Fruit fly (Drosophila melanogaster) whole organism, embryonic: ENCODE measurements around the gene CG2444.
A peak's percentile ranks its signal among the peaks of the same experiment; 100 is the strongest.

Source experiments
- Atf-2 ChIP-seq: fragments of 200-800 bp; sonication (Bioruptor generic); optimal IDR thresholded peaks from 2 replicates; lab custom pipeline; 2016; ENCODE audit warnings: missing biosample characterization, missing genetic modification characterization
- Atf3 ChIP-seq: fragments of 200-800 bp; sonication (Bioruptor generic); optimal IDR thresholded peaks from 3 replicates; lab custom pipeline; 2016; ENCODE audit warnings: missing biosample characterization, missing genetic modification characterization
- CG1024 ChIP-seq: fragments of 200-800 bp; sonication (Bioruptor generic); IDR thresholded peaks from 2 replicates; pipeline ENCODE4 v1.3.6; 2022; ENCODE audit warnings: missing biosample characterization, missing genetic modification characterization
- CG11085 ChIP-seq: fragments of 200-800 bp; sonication (Bioruptor generic); IDR thresholded peaks from 2 replicates; pipeline ENCODE4 v1.3.6; 2022; ENCODE audit warnings: missing biosample characterization, missing genetic modification characterization
- CG11696 ChIP-seq: fragments of 200-800 bp; sonication (Bioruptor generic); IDR thresholded peaks from 2 replicates; pipeline ENCODE4 v1.3.6; 2022; ENCODE audit warnings: missing biosample characterization, missing genetic modification characterization
- CG13624 ChIP-seq: fragments of 200-800 bp; sonication (Bioruptor generic); optimal IDR thresholded peaks from 2 replicates; lab custom pipeline; 2016; ENCODE audit warnings: missing biosample characterization, missing genetic modification characterization
- CG14965 ChIP-seq: fragments of 200-800 bp; sonication (Bioruptor generic); optimal IDR thresholded peaks from 2 replicates; lab custom pipeline; 2016; ENCODE audit warnings: missing biosample characterization, missing genetic modification characterization, borderline replicate concordance
- CG1529 ChIP-seq: fragments of 200-800 bp; sonication (Bioruptor generic); optimal IDR thresholded peaks from 3 replicates; lab custom pipeline; 2018; ENCODE audit warnings: missing biosample characterization, missing genetic modification characterization
- CG16815 ChIP-seq: fragments of 200-800 bp; sonication (Bioruptor generic); optimal IDR thresholded peaks from 3 replicates; lab custom pipeline; 2017; ENCODE audit warnings: missing biosample characterization, mild to moderate bottlenecking, missing genetic modification characterization
- CG18599 ChIP-seq: fragments of 200-800 bp; sonication (Bioruptor generic); optimal IDR thresholded peaks from 3 replicates; lab custom pipeline; 2017; ENCODE audit warnings: missing biosample characterization, missing genetic modification characterization, mild to moderate bottlenecking, moderate library complexity, missing genetic modification reagents
- CG2199 ChIP-seq: fragments of 200-800 bp; sonication (Bioruptor generic); IDR thresholded peaks from 3 replicates; pipeline ENCODE4 v1.3.6; 2022; ENCODE audit warnings: missing biosample characterization, missing genetic modification characterization
- CG3163 ChIP-seq: fragments of 200-800 bp; sonication (Bioruptor generic); optimal IDR thresholded peaks from 3 replicates; lab custom pipeline; 2016; ENCODE audit warnings: missing biosample characterization, missing genetic modification characterization
- CG32772 ChIP-seq: fragments of 200-800 bp; sonication (Bioruptor generic); IDR thresholded peaks from 2 replicates; pipeline ENCODE4 v1.3.6; 2022; ENCODE audit warnings: missing biosample characterization, missing genetic modification characterization
- CG33213 ChIP-seq: fragments of 200-800 bp; sonication (Bioruptor generic); optimal IDR thresholded peaks from 3 replicates; lab custom pipeline; 2016; ENCODE audit warnings: missing biosample characterization, missing genetic modification characterization
- CG43689 ChIP-seq: fragments of 200-800 bp; sonication (Bioruptor generic); IDR thresholded peaks from 2 replicates; pipeline ENCODE4 v1.3.6; 2022; ENCODE audit warnings: missing biosample characterization, missing genetic modification characterization
- CG4424 ChIP-seq: fragments of 200-800 bp; sonication (Bioruptor generic); optimal IDR thresholded peaks from 3 replicates; lab custom pipeline; 2016; ENCODE audit warnings: missing biosample characterization, missing genetic modification characterization
- CG4707 ChIP-seq: fragments of 200-800 bp; sonication (Bioruptor generic); optimal IDR thresholded peaks from 2 replicates; lab custom pipeline; 2018; ENCODE audit warnings: missing biosample characterization, mild to moderate bottlenecking, missing genetic modification characterization, moderate library complexity
- CG4854 ChIP-seq: fragments of 200-800 bp; sonication (Bioruptor generic); optimal IDR thresholded peaks from 2 replicates; lab custom pipeline; 2016; ENCODE audit warnings: missing biosample characterization, missing genetic modification characterization, inconsistent platforms
- CG7786 ChIP-seq: fragments of 200-800 bp; sonication (Bioruptor generic); optimal IDR thresholded peaks from 2 replicates; lab custom pipeline; 2016; ENCODE audit warnings: missing biosample characterization, missing genetic modification characterization
- CG8281 ChIP-seq: fragments of 200-800 bp; sonication (Bioruptor generic); optimal IDR thresholded peaks from 2 replicates; lab custom pipeline; 2018; ENCODE audit warnings: missing biosample characterization, mild to moderate bottlenecking, missing genetic modification characterization, moderate library complexity
- CG8388 ChIP-seq: fragments of 200-800 bp; sonication (Bioruptor generic); optimal IDR thresholded peaks from 2 replicates; lab custom pipeline; 2019; ENCODE audit warnings: missing biosample characterization, mild to moderate bottlenecking, missing genetic modification characterization, moderate library complexity
- CG9817 ChIP-seq: fragments of 200-800 bp; sonication (Bioruptor generic); optimal IDR thresholded peaks from 2 replicates; lab custom pipeline; 2018; ENCODE audit warnings: missing biosample characterization, mild to moderate bottlenecking, missing genetic modification characterization, moderate library complexity
- Fer2 ChIP-seq: fragments of 200-800 bp; sonication (Bioruptor generic); optimal IDR thresholded peaks from 2 replicates; lab custom pipeline; 2018; ENCODE audit warnings: missing biosample characterization, mild to moderate bottlenecking, missing genetic modification characterization, moderate library complexity
- GATAe ChIP-seq: fragments of 200-800 bp; sonication (Bioruptor generic); conservative IDR thresholded peaks from 2 replicates; pipeline ENCODE4 v1.3.6; 2022; ENCODE audit warnings: missing biosample characterization, missing genetic modification characterization
- Hey ChIP-seq: fragments of 200-800 bp; sonication (Bioruptor generic); optimal IDR thresholded peaks from 3 replicates; lab custom pipeline; 2018; ENCODE audit warnings: missing biosample characterization, mild to moderate bottlenecking, missing genetic modification characterization
- Mes4 ChIP-seq: fragments of 200-800 bp; sonication (Bioruptor generic); optimal IDR thresholded peaks from 2 replicates; lab custom pipeline; 2016; ENCODE audit warnings: missing biosample characterization, missing genetic modification characterization
- NC2α ChIP-seq: fragments of 200-800 bp; sonication (Bioruptor generic); optimal IDR thresholded peaks from 2 replicates; lab custom pipeline; 2016; ENCODE audit warnings: missing biosample characterization, missing genetic modification characterization
- Oaz ChIP-seq: fragments of 200-800 bp; sonication (Bioruptor generic); IDR thresholded peaks from 2 replicates; pipeline ENCODE4 v1.3.6; 2022; ENCODE audit warnings: missing biosample characterization, missing genetic modification characterization
- PHDP ChIP-seq: fragments of 200-800 bp; sonication (Bioruptor generic); optimal IDR thresholded peaks from 3 replicates; lab custom pipeline; 2018; ENCODE audit warnings: missing biosample characterization, mild to moderate bottlenecking, missing genetic modification characterization, moderate library complexity
- Taf1 ChIP-seq: fragments of 200-800 bp; sonication (Bioruptor generic); IDR thresholded peaks from 2 replicates; pipeline ENCODE4 v1.3.6; 2022; ENCODE audit warnings: missing biosample characterization, missing genetic modification characterization
- Tbp ChIP-seq: fragments of >200 bp; optimal IDR thresholded peaks from 2 replicates; lab custom pipeline; 2018; ENCODE audit warnings: missing biosample characterization, missing genetic modification characterization
- ab ChIP-seq: fragments of 200-800 bp; sonication (Bioruptor generic); optimal IDR thresholded peaks from 2 replicates; lab custom pipeline; 2016; ENCODE audit warnings: missing biosample characterization, missing genetic modification characterization
- abd-A ChIP-seq: fragments of 200-800 bp; sonication (Bioruptor generic); optimal IDR thresholded peaks from 3 replicates; lab custom pipeline; 2019; ENCODE audit warnings: missing biosample characterization, mild to moderate bottlenecking, missing genetic modification characterization, moderate library complexity
- br ChIP-seq: fragments of >200 bp; optimal IDR thresholded peaks from 2 replicates; lab custom pipeline; 2017
- cas ChIP-seq: fragments of 200-800 bp; sonication (Bioruptor generic); IDR thresholded peaks from 2 replicates; pipeline ENCODE4 v1.3.6; 2022; ENCODE audit warnings: missing biosample characterization, missing genetic modification characterization
- cato ChIP-seq: fragments of 200-800 bp; sonication (Bioruptor generic); optimal IDR thresholded peaks from 2 replicates; lab custom pipeline; 2016; ENCODE audit warnings: missing biosample characterization, missing genetic modification characterization, borderline replicate concordance
- chm ChIP-seq: fragments of 200-800 bp; sonication (Bioruptor generic); IDR thresholded peaks from 2 replicates; pipeline ENCODE4 v1.3.6; 2022; ENCODE audit warnings: missing biosample characterization, missing genetic modification characterization
- dimm ChIP-seq: fragments of 200-800 bp; sonication (Bioruptor generic); IDR thresholded peaks from 2 replicates; pipeline ENCODE4 v1.3.6; 2022; ENCODE audit warnings: missing biosample characterization, missing genetic modification characterization
- ems ChIP-seq: fragments of 200-800 bp; sonication (Bioruptor generic); optimal IDR thresholded peaks from 3 replicates; lab custom pipeline; 2016; ENCODE audit warnings: missing biosample characterization, missing genetic modification characterization
- ewg ChIP-seq: fragments of 200-800 bp; sonication (Bioruptor generic); optimal IDR thresholded peaks from 3 replicates; lab custom pipeline; 2017; ENCODE audit warnings: mild to moderate bottlenecking, missing biosample characterization, missing genetic modification reagents, missing genetic modification characterization
- ken ChIP-seq: fragments of 200-800 bp; sonication (Bioruptor generic); IDR thresholded peaks from 3 replicates; pipeline ENCODE4 v1.3.6; 2022; ENCODE audit warnings: missing biosample characterization, missing genetic modification characterization
- lmd ChIP-seq: fragments of 200-800 bp; sonication (Bioruptor generic); IDR thresholded peaks from 2 replicates; pipeline ENCODE4 v1.3.6; 2022; ENCODE audit warnings: missing biosample characterization, missing genetic modification characterization
- maf-S ChIP-seq: fragments of 200-800 bp; sonication (Bioruptor generic); optimal IDR thresholded peaks from 2 replicates; lab custom pipeline; 2016; ENCODE audit warnings: missing biosample characterization, missing genetic modification characterization
- odd ChIP-seq: fragments of 200-800 bp; sonication (Bioruptor generic); optimal IDR thresholded peaks from 2 replicates; lab custom pipeline; 2017; ENCODE audit warnings: missing biosample characterization, mild to moderate bottlenecking, missing genetic modification characterization
- otp ChIP-seq: fragments of 200-800 bp; sonication (Bioruptor generic); IDR thresholded peaks from 3 replicates; pipeline ENCODE4, ENCODE4 v1.3.6; 2022; ENCODE audit warnings: missing biosample characterization, missing genetic modification characterization
- schlank ChIP-seq: fragments of 200-800 bp; sonication (Bioruptor generic); optimal IDR thresholded peaks from 2 replicates; lab custom pipeline; 2018; ENCODE audit warnings: missing biosample characterization, mild to moderate bottlenecking, missing genetic modification characterization
- scrt ChIP-seq: fragments of 200-800 bp; sonication (Bioruptor generic); optimal IDR thresholded peaks from 2 replicates; lab custom pipeline; 2018; ENCODE audit warnings: missing biosample characterization, mild to moderate bottlenecking, missing genetic modification characterization, moderate library complexity
- stc ChIP-seq: fragments of 200-800 bp; sonication (Bioruptor generic); IDR thresholded peaks from 2 replicates; pipeline ENCODE4 v1.3.6; 2022; ENCODE audit warnings: missing biosample characterization, missing genetic modification characterization
- tup ChIP-seq: fragments of 200-800 bp; sonication (Bioruptor generic); optimal IDR thresholded peaks from 2 replicates; lab custom pipeline; 2016; ENCODE audit warnings: missing biosample characterization, mild to moderate bottlenecking, missing genetic modification characterization, moderate library complexity
- z ChIP-seq: fragments of 200-800 bp; sonication (Bioruptor generic); IDR thresholded peaks from 3 replicates; pipeline ENCODE4 v1.3.6; 2022; ENCODE audit warnings: missing biosample characterization, missing genetic modification characterization

Gene CG2444

dm6 chrX:11714529-11715262 is 9.6 kb upstream of the CG2444 start:
- TF ChIP-seq CG2199 (GFP tag; lab: Robert Waterston, UW) (no peak), ewg (GFP tag; lab: Kevin White, UChicago) (peak; percentile 44), CG33213 (GFP tag; lab: Kevin White, UChicago) (peak; percentile 11), CG4424 (GFP tag; lab: Kevin White, UChicago) (no peak), CG4854 (GFP tag; lab: Kevin White, UChicago) (peak; percentile 40), chm (GFP tag; lab: Robert Waterston, UW) (peak; percentile 42; the same call in 1 of the 2 replicates), ab (GFP tag; lab: Kevin White, UChicago) (no peak), CG3163 (peak; percentile 71), CG13624 (GFP tag; lab: Kevin White, UChicago) (no peak), CG1024 (GFP tag; lab: Robert Waterston, UW) (no peak), cato (GFP tag; lab: Kevin White, UChicago) (no peak), ems (GFP tag; lab: Kevin White, UChicago) (peak; percentile 73), scrt (GFP tag; lab: Kevin White, UChicago) (peak; percentile 37), odd (GFP tag; lab: Kevin White, UChicago) (peak; percentile 50), Atf3 (GFP tag; lab: Kevin White, UChicago) (peak; percentile 58), br (lab: Kevin White, UChicago) (no peak), dimm (GFP tag; lab: Robert Waterston, UW) (no peak), cas (GFP tag; lab: Robert Waterston, UW) (peak; percentile 41; the same call in 1 of the 2 replicates), CG7786 (GFP tag; lab: Kevin White, UChicago) (peak; percentile 82), CG4707 (GFP tag; lab: Kevin White, UChicago) (peak; percentile 32), CG1529 (GFP tag; lab: Kevin White, UChicago) (peak; percentile 38), CG9817 (tag; lab: Kevin White, UChicago) (peak; percentile 51), GATAe (GFP tag; lab: Robert Waterston, UW) (no peak), CG8281 (no peak), Fer2 (tag; lab: Kevin White, UChicago) (no peak), maf-S (GFP tag; lab: Kevin White, UChicago) (peak; percentile 47), abd-A (tag; lab: Kevin White, UChicago) (peak; percentile 22), CG43689 (GFP tag; lab: Robert Waterston, UW) (no peak), PHDP (peak; percentile 68), Tbp (GFP tag; lab: Kevin White, UChicago) (no peak), Mes4 (GFP tag; lab: Kevin White, UChicago) (peak; percentile 69), Hey (no peak), z (GFP tag; lab: Robert Waterston, UW) (peak; percentile 43; the same call in 1 of the 3 replicates), CG32772 (GFP tag; lab: Robert Waterston, UW) (peak; percentile 53), stc (peak; percentile 73; the same call in 1 of the 2 replicates), Taf1 (peak; percentile 36; the same call in 1 of the 2 replicates), CG11696 (GFP tag; lab: Robert Waterston, UW) (0 out of 2 replicates have a peak, but pooled peaks have one; percentile 44), Atf-2 (peak; percentile 1), CG18599 (GFP tag; lab: Kevin White, UChicago) (peak; percentile 77), CG16815 (peak; percentile 37), NC2α (GFP tag; lab: Kevin White, UChicago) (peak; percentile 64), otp (GFP tag; lab: Robert Waterston, UW) (no peak; the same call in 2 of the 3 replicates), ken (peak; percentile 71; the same call in 2 of the 3 replicates), CG14965 (no peak), schlank (tag; lab: Kevin White, UChicago) (peak; percentile 64), CG11085 (peak; percentile 55; the same call in 1 of the 2 replicates), CG8388 (peak; percentile 34), lmd (GFP tag; lab: Robert Waterston, UW) (peak; percentile 80), Oaz (peak; percentile 65), tup (GFP tag; lab: Kevin White, UChicago) (no peak)
